Fruit fly (Drosophila melanogaster) S2 (cell line): ENCODE measurements around the gene Nnf1b.

ENCODE experiments used
- CG8478 ChIP-seq: fragments of >200 bp; optimal IDR thresholded peaks from 2 replicates; lab custom pipeline; 2018
- CTCF ChIP-seq, 2 experiments: fragments of >200 bp; optimal IDR thresholded peaks; 2 replicates each; lab custom pipeline; 2018

DNA sequence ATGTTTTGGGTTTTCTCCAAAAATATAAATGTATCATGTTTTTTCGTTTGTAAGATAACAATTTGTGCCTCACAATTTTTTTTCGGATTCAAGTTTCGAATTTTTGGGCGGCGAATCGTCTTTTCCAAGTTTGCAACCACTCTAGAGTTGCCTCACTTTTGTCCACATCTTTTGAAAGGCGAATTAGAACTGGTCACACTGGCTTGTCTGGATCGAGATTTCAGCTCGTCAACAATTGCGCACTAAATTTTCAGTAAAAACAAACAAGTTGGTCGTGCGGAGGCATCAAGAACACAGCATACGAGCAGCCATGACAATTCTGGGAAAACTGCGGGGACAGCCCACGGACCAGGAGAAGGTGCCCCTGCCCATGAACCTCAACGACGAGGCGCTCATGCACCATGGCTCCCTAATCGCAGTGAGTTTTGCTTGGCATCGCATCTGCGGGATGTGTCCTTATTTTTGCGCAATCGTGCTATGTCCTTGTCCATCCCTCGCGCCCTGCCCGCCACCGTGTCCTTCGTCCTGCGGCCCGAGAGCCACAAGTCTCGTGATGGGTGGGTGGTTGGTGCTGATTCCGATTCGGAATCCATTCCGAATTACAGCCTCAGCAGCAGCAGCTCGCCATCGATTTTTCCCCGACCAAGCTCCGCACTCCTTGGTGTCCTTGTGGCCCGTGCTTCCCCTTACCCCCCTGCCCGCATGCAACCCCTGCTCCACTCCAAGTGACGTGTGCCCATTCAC lies 11.0 kb downstream of the Nnf1b start, which contains the start of gene CG3662:
- TF ChIP-seq CG8478 (lab: Kevin White, UChicago) (no peak), CTCF (optimal IDR thresholded peaks at IDR 0.05; lab: Kevin White, UChicago) (peak; percentile 36 to 56)
